Comparison of ENCODE assay signal across 4 worm cellular contexts in genomic region chrV:18631966-18632531, ce11.
TF ChIP-seq lines count a peak whose summit lies in the region.

No protein-coding gene starts in this region.

TF ChIP-seq in whole organism, L3 larva, 47 proteins besides CTCF, POLR2A, EP300 and RAD21:
- peak; percentile 91 for TF ChIP-seq ceh-28 (tag; optimal IDR thresholded peaks at IDR 0.05; lab: Kevin White, UChicago)
- TF ChIP-seq nhr-25 (tag; optimal IDR thresholded peaks at IDR 0.05; lab: Kevin White, UChicago) = no peak

TF ChIP-seq in whole organism, L4 larva, 104 proteins besides CTCF, POLR2A, EP300 and RAD21:
- TF ChIP-seq egl-27 (tag; optimal IDR thresholded peaks at IDR 0.05; lab: Kevin White, UChicago) = no peak
- no peak for TF ChIP-seq zip-2 (tag; optimal IDR thresholded peaks at IDR 0.05; lab: Kevin White, UChicago)
- TF ChIP-seq ceh-28 (tag; optimal IDR thresholded peaks at IDR 0.05; lab: Kevin White, UChicago) = peak; percentile 87

TF ChIP-seq in whole organism, late embryonic, 69 proteins besides CTCF, POLR2A, EP300 and RAD21:
- TF ChIP-seq ceh-48 (tag; optimal IDR thresholded peaks at IDR 0.05; lab: Kevin White, UChicago) (peak; percentile 46), npax-4 (tag; optimal IDR thresholded peaks at IDR 0.05; lab: Kevin White, UChicago) (no peak)
TF ChIP-seq in whole organism, late embryonic: peak in this region for 1.

TF ChIP-seq in whole organism, midembryonic, 9 proteins besides CTCF, POLR2A, EP300 and RAD21:
- no peak for TF ChIP-seq med-1 (GFP tag; optimal IDR thresholded peaks at IDR 0.05; lab: Kevin White, UChicago; ENCODE audit: insufficient read depth)
- peak; percentile 90 for TF ChIP-seq T22C8.4 (GFP tag; IDR thresholded peaks at IDR 0.05; lab: Robert Waterston, UW)
